Fruit fly (Drosophila melanogaster) whole organism, embryonic: Measurements from ENCODE around the gene CAH9.

Experiments used
- Ada2b ChIP-seq: fragments of 200-800 bp; sonication (Bioruptor generic); IDR thresholded peaks from 2 replicates; pipeline ENCODE4 v1.3.6; 2022; ENCODE audit warnings: missing biosample characterization, missing genetic modification characterization
- B-H2 ChIP-seq: fragments of 200-800 bp; sonication (Bioruptor generic); optimal IDR thresholded peaks from 2 replicates; lab custom pipeline; 2018; ENCODE audit warnings: missing biosample characterization, mild to moderate bottlenecking, missing genetic modification characterization
- CG1024 ChIP-seq: fragments of 200-800 bp; sonication (Bioruptor generic); IDR thresholded peaks from 2 replicates; pipeline ENCODE4 v1.3.6; 2022; ENCODE audit warnings: missing biosample characterization, missing genetic modification characterization
- CG10543 ChIP-seq: fragments of 200-800 bp; sonication (Bioruptor generic); optimal IDR thresholded peaks from 3 replicates; lab custom pipeline; 2017; ENCODE audit warnings: missing biosample characterization, mild to moderate bottlenecking, missing genetic modification characterization, moderate library complexity
- CG10959 ChIP-seq: fragments of 200-800 bp; sonication (Bioruptor generic); IDR thresholded peaks from 2 replicates; pipeline ENCODE4 v1.3.6; 2022; ENCODE audit warnings: missing biosample characterization, missing genetic modification characterization
- CG12769 ChIP-seq: fragments of 200-800 bp; sonication (Bioruptor generic); optimal IDR thresholded peaks from 2 replicates; lab custom pipeline; 2019; ENCODE audit warnings: missing biosample characterization, mild to moderate bottlenecking, missing genetic modification characterization, moderate library complexity
- CG13775 ChIP-seq: fragments of 200-800 bp; sonication (Bioruptor generic); optimal IDR thresholded peaks from 3 replicates; lab custom pipeline; 2017; ENCODE audit warnings: missing biosample characterization, mild to moderate bottlenecking, missing genetic modification characterization
- CG14014 ChIP-seq: fragments of 200-800 bp; sonication (Bioruptor generic); IDR thresholded peaks from 2 replicates; pipeline ENCODE4 v1.3.6; 2022; ENCODE audit warnings: missing biosample characterization, missing genetic modification characterization
- CG18262 ChIP-seq: fragments of 200-800 bp; optimal IDR thresholded peaks from 3 replicates; lab custom pipeline; 2019; ENCODE audit warnings: missing biosample characterization, mild to moderate bottlenecking, missing genetic modification characterization, moderate library complexity
- CG1832 ChIP-seq: fragments of 200-800 bp; sonication (Bioruptor generic); optimal IDR thresholded peaks from 2 replicates; lab custom pipeline; 2017; ENCODE audit warnings: missing biosample characterization, mild to moderate bottlenecking, missing genetic modification characterization, inconsistent platforms
- CG18764 ChIP-seq: fragments of 200-800 bp; sonication (Bioruptor generic); optimal IDR thresholded peaks from 3 replicates; lab custom pipeline; 2016; ENCODE audit warnings: missing biosample characterization, missing genetic modification characterization
- CG2199 ChIP-seq: fragments of 200-800 bp; sonication (Bioruptor generic); IDR thresholded peaks from 3 replicates; pipeline ENCODE4 v1.3.6; 2022; ENCODE audit warnings: missing biosample characterization, missing genetic modification characterization
- CG4707 ChIP-seq: fragments of 200-800 bp; sonication (Bioruptor generic); optimal IDR thresholded peaks from 2 replicates; lab custom pipeline; 2018; ENCODE audit warnings: missing biosample characterization, mild to moderate bottlenecking, missing genetic modification characterization, moderate library complexity
- CG8290 ChIP-seq, 3 experiments: fragments of 200-800 bp; sonication (Bioruptor generic); optimal IDR thresholded peaks; 2 replicates each; lab custom pipeline; 2016 to 2019; ENCODE audit warnings: missing biosample characterization in 3 of 3, missing genetic modification characterization in 3 of 3, mild to moderate bottlenecking in 2 of 3, moderate library complexity in 1 of 3
- CG8765 ChIP-seq: fragments of 200-800 bp; sonication (Bioruptor generic); IDR thresholded peaks from 2 replicates; pipeline ENCODE4 v1.3.6; 2022; ENCODE audit warnings: missing biosample characterization, missing genetic modification characterization
- CG8924 ChIP-seq: fragments of 200-800 bp; optimal IDR thresholded peaks from 3 replicates; lab custom pipeline; 2019; ENCODE audit warnings: missing biosample characterization, mild to moderate bottlenecking, missing genetic modification characterization, moderate library complexity
- HmgD ChIP-seq: fragments of 200-800 bp; sonication (Bioruptor generic); optimal IDR thresholded peaks from 3 replicates; lab custom pipeline; 2016; ENCODE audit warnings: missing biosample characterization, missing genetic modification characterization
- MBD-R2 ChIP-seq: fragments of 200-800 bp; sonication (Bioruptor generic); IDR thresholded peaks from 2 replicates; pipeline ENCODE4 v1.3.6; 2022; ENCODE audit warnings: missing biosample characterization, missing genetic modification characterization
- Mes4 ChIP-seq: fragments of 200-800 bp; sonication (Bioruptor generic); optimal IDR thresholded peaks from 2 replicates; lab custom pipeline; 2016; ENCODE audit warnings: missing biosample characterization, missing genetic modification characterization
- NFAT ChIP-seq: fragments of 200-800 bp; sonication (Bioruptor generic); IDR thresholded peaks from 2 replicates; pipeline ENCODE4 v1.3.6; 2022; ENCODE audit warnings: missing biosample characterization, missing genetic modification characterization
- Ptx1 ChIP-seq: fragments of 200-800 bp; sonication (Bioruptor generic); IDR thresholded peaks from 2 replicates; pipeline ENCODE4 v1.3.6; 2022; ENCODE audit warnings: missing biosample characterization, missing genetic modification characterization
- Rfx ChIP-seq: fragments of 200-800 bp; sonication (Bioruptor generic); IDR thresholded peaks from 2 replicates; pipeline ENCODE4 v1.3.6; 2022; ENCODE audit warnings: missing biosample characterization, missing genetic modification characterization
- Rx ChIP-seq: fragments of 200-800 bp; sonication (Bioruptor generic); IDR thresholded peaks from 2 replicates; pipeline ENCODE4 v1.3.6; 2022; ENCODE audit warnings: missing biosample characterization, missing genetic modification characterization
- Sry-δ ChIP-seq: fragments of 200-800 bp; sonication (Bioruptor generic); optimal IDR thresholded peaks from 2 replicates; lab custom pipeline; 2016; ENCODE audit warnings: missing biosample characterization, missing genetic modification characterization
- Ssrp ChIP-seq: fragments of 200-800 bp; sonication (Bioruptor generic); optimal IDR thresholded peaks from 2 replicates; lab custom pipeline; 2018; ENCODE audit warnings: missing biosample characterization, mild to moderate bottlenecking, missing genetic modification characterization, moderate library complexity
- Xbp1 ChIP-seq: fragments of 200-800 bp; sonication (Bioruptor generic); optimal IDR thresholded peaks from 3 replicates; lab custom pipeline; 2016; ENCODE audit warnings: missing biosample characterization, mild to moderate bottlenecking, missing genetic modification characterization
- abd-A ChIP-seq: fragments of 200-800 bp; sonication (Bioruptor generic); optimal IDR thresholded peaks from 3 replicates; lab custom pipeline; 2019; ENCODE audit warnings: missing biosample characterization, mild to moderate bottlenecking, missing genetic modification characterization, moderate library complexity
- ase ChIP-seq: fragments of 200-800 bp; sonication (Bioruptor generic); IDR thresholded peaks from 3 replicates; pipeline ENCODE4 v1.3.6; 2022; ENCODE audit warnings: missing biosample characterization, missing genetic modification characterization
- dan ChIP-seq: fragments of 200-800 bp; sonication (Bioruptor generic); IDR thresholded peaks from 2 replicates; pipeline ENCODE4 v1.3.6; 2022; ENCODE audit warnings: missing biosample characterization, missing genetic modification characterization
- hbn ChIP-seq: fragments of 200-800 bp; sonication (Bioruptor generic); IDR thresholded peaks from 2 replicates; pipeline ENCODE4 v1.3.6; 2022; ENCODE audit warnings: missing biosample characterization, missing genetic modification characterization; ENCODE audit not compliant: partially characterized antibody
- hkb ChIP-seq, 2 experiments: fragments of 200-800 bp in 1 of 2; fragments of >200 bp in 1 of 2; sonication (Bioruptor generic) in 1 of 2; IDR thresholded peaks in 1 of 2; optimal IDR thresholded peaks in 1 of 2; 2 replicates each; pipeline versions ENCODE4 v1.3.6 to Lab custom; 2017 to 2022; ENCODE audit warnings: missing biosample characterization in 1 of 2, missing genetic modification characterization in 1 of 2
- jumu ChIP-seq: fragments of 200-800 bp; sonication (Bioruptor generic); optimal IDR thresholded peaks from 3 replicates; lab custom pipeline; 2016; ENCODE audit warnings: missing biosample characterization, missing genetic modification characterization
- lmd ChIP-seq: fragments of 200-800 bp; sonication (Bioruptor generic); IDR thresholded peaks from 2 replicates; pipeline ENCODE4 v1.3.6; 2022; ENCODE audit warnings: missing biosample characterization, missing genetic modification characterization
- nerfin-2 ChIP-seq: fragments of 200-800 bp; sonication (Bioruptor generic); IDR thresholded peaks from 2 replicates; pipeline ENCODE4 v1.3.6; 2022; ENCODE audit warnings: missing biosample characterization, missing genetic modification characterization; ENCODE audit not compliant: partially characterized antibody
- pb ChIP-seq: fragments of 200-800 bp; sonication (Bioruptor generic); optimal IDR thresholded peaks from 3 replicates; lab custom pipeline; 2016; ENCODE audit warnings: missing biosample characterization, missing genetic modification characterization
- rib ChIP-seq: fragments of 200-800 bp; sonication (Bioruptor generic); IDR thresholded peaks from 2 replicates; pipeline ENCODE4 v1.3.6; 2022; ENCODE audit warnings: missing biosample characterization, missing genetic modification characterization
- sc ChIP-seq, 3 experiments: fragments of >200 bp in 2 of 3; fragments of 200-800 bp in 1 of 3; sonication (Bioruptor generic) in 1 of 3; optimal IDR thresholded peaks; 2 replicates in 2 of 3; 3 replicates in 1 of 3; lab custom pipeline; 2017; ENCODE audit warnings: mild to moderate bottlenecking in 1 of 3, missing biosample characterization in 1 of 3, missing genetic modification characterization in 1 of 3, missing genetic modification reagents in 1 of 3
- so ChIP-seq: fragments of 200-800 bp; sonication (Bioruptor generic); IDR thresholded peaks from 3 replicates; pipeline ENCODE4 v1.3.6; 2022; ENCODE audit warnings: missing biosample characterization, missing genetic modification characterization
- sob ChIP-seq: fragments of 200-800 bp; sonication (Bioruptor generic); IDR thresholded peaks from 2 replicates; pipeline ENCODE4 v1.3.6; 2022; ENCODE audit warnings: missing biosample characterization, missing genetic modification characterization
- stwl ChIP-seq: fragments of 200-800 bp; sonication (Bioruptor generic); optimal IDR thresholded peaks from 3 replicates; lab custom pipeline; 2018; ENCODE audit warnings: missing biosample characterization, mild to moderate bottlenecking, missing genetic modification characterization, moderate library complexity
- vnd ChIP-seq: fragments of 200-800 bp; sonication (Bioruptor generic); IDR thresholded peaks from 3 replicates; pipeline ENCODE4 v1.3.6; 2022; ENCODE audit warnings: missing biosample characterization, missing genetic modification characterization; ENCODE audit not compliant: partially characterized antibody
- wdn ChIP-seq: fragments of 200-800 bp; sonication (Bioruptor generic); IDR thresholded peaks from 2 replicates; pipeline ENCODE4 v1.3.6; 2022; ENCODE audit warnings: missing biosample characterization, missing genetic modification characterization
- wor ChIP-seq: fragments of 200-800 bp; sonication (Bioruptor generic); IDR thresholded peaks from 2 replicates; pipeline ENCODE4 v1.3.6; 2022; ENCODE audit warnings: missing biosample characterization, missing genetic modification characterization
- zen ChIP-seq: fragments of 200-800 bp; sonication (Bioruptor generic); optimal IDR thresholded peaks from 3 replicates; lab custom pipeline; 2018; ENCODE audit warnings: missing biosample characterization, mild to moderate bottlenecking, missing genetic modification characterization, moderate library complexity

Gene CAH9

dm6 chr3R:27153062-27153878 lies 47.3 kb upstream of the CAH9 start (continued):
- TF ChIP-seq CG1024 (GFP tag; lab: Robert Waterston, UW) (no peak), rib (GFP tag; lab: Robert Waterston, UW) (no peak), wor (GFP tag; lab: Robert Waterston, UW) (no peak), CG8924 (tag; lab: Kevin White, UChicago) (peak; percentile 70), abd-A (no peak)

DNA sequence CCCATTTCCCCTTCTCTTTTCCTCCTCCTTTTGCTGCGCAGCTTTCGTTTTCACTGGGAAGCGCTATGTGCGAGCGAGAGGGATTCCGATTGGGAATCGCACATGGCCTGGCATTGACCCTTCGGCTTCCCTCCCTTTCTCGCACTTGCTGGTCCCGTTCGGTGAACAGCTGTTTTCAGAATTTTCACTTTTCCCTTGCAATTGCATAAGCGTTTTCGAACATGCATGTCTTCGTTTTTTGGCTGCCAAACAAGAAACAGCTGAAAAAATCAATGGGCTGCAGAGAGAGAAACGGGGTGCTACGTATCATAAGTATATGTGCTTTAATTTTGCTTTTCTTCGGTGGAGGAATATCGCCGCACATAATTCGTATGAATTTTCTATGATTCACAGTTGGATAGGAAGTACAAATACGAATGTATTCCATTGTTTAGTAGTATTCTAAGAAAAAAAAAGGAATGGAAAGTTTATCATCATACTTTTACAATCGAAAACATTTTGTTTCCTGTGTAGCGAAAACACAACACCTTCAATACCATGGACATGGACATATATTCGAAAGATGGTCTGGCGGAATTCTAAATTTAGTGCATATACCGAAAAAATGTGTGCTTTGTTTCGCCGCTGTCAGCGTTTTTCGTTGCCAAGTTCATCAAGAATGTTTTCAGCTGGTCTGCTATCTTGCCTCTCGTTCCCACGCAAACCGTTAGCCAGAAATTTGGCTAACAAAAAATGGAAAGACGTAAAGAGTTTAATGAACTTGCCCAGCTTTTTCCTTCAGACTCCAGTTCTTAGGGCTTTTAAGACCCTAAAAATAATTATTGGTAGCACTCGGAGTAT lies 46.4 kb upstream of the CAH9 start:
- TF ChIP-seq CG10959 (no peak), CG8290 (GFP tag; optimal IDR thresholded peaks at IDR 0.05; lab: Kevin White, UChicago) (no peak), CG8290 (tag; optimal IDR thresholded peaks at IDR 0.05; lab: Kevin White, UChicago) (peak in 1 of 2 experiments; percentile 61), CG18764 (GFP tag; lab: Kevin White, UChicago) (no peak), B-H2 (no peak), jumu (GFP tag; lab: Kevin White, UChicago) (peak; percentile 50), Ssrp (tag; lab: Kevin White, UChicago) (peak; percentile 28), hkb (optimal IDR thresholded peaks at IDR 0.05; lab: Kevin White, UChicago) (no peak), hkb (GFP tag; IDR thresholded peaks at IDR 0.05; lab: Robert Waterston, UW) (peak; percentile 36; the same call in 1 of the 2 replicates), so (no peak), pb (GFP tag; lab: Kevin White, UChicago) (no peak), CG2199 (GFP tag; lab: Robert Waterston, UW) (no peak), vnd (GFP tag; lab: Robert Waterston, UW) (no peak), CG8765 (GFP tag; lab: Robert Waterston, UW) (no peak), wdn (GFP tag; lab: Robert Waterston, UW) (no peak), zen (tag; lab: Kevin White, UChicago) (peak; percentile 4), CG13775 (GFP tag; lab: Kevin White, UChicago) (peak; percentile 43), hbn (GFP tag; lab: Robert Waterston, UW) (no peak), stwl (tag; lab: Kevin White, UChicago) (no peak), CG12769 (no peak), Rfx (GFP tag; lab: Robert Waterston, UW) (peak; percentile 70), ase (GFP tag; lab: Robert Waterston, UW) (no peak), sob (GFP tag; lab: Robert Waterston, UW) (peak; percentile 51; the same call in 1 of the 2 replicates), Xbp1 (GFP tag; lab: Kevin White, UChicago) (peak; percentile 13), MBD-R2 (GFP tag; lab: Robert Waterston, UW) (no peak; the same call in 1 of the 2 replicates), CG10543 (GFP tag; lab: Kevin White, UChicago) (no peak), lmd (GFP tag; lab: Robert Waterston, UW) (peak; percentile 78), Rx (GFP tag; lab: Robert Waterston, UW) (no peak), nerfin-2 (no peak), CG1024 (GFP tag; lab: Robert Waterston, UW) (no peak), abd-A (no peak), CG4707 (GFP tag; lab: Kevin White, UChicago) (no peak), dan (GFP tag; lab: Robert Waterston, UW) (no peak), Ptx1 (GFP tag; lab: Robert Waterston, UW) (peak; percentile 54), NFAT (GFP tag; lab: Robert Waterston, UW) (peak; percentile 24; the same call in 1 of the 2 replicates), Sry-δ (GFP tag; lab: Kevin White, UChicago) (no peak), Mes4 (GFP tag; lab: Kevin White, UChicago) (peak; percentile 13), sc (optimal IDR thresholded peaks at IDR 0.05; lab: Kevin White, UChicago) (no peak), sc (GFP tag; optimal IDR thresholded peaks at IDR 0.05; lab: Kevin White, UChicago) (no peak), CG14014 (GFP tag; lab: Robert Waterston, UW) (0 out of 2 replicates have a peak, but pooled peaks have one; percentile 39), Ada2b (peak; percentile 16; the same call in 1 of the 2 replicates), HmgD (no peak), CG1832 (GFP tag; lab: Kevin White, UChicago) (peak; percentile 61), CG18262 (tag; lab: Kevin White, UChicago) (peak; percentile 29)
